Worm (Caenorhabditis elegans): ENCODE data around the gene R08A2.1.

The R08A2.1 gene

DNA sequence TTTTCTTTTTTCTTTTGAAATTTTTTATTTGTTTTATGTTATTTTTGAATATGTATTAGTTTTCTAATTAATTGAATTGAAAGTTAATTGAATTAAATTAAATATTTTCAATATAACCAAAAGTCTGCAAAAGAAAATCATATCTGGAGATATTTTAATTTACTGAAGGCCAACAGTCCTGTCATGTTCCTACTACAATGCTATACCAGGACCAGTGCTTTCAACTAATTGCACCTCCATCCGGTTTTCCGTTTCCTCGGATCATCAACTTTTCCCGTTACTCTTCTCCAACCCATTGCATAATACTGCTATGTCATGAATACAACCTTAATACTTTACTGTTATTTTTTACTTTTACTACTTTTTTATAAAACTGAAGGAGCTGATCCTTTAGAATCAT is 7.1 kb downstream of the R08A2.1 start, which contains the start of gene R08A2.5:
R08A2.5 (plus strand) TSS at position 301 of the 400 bp plus-strand sequence.
- TF ChIP-seq unc-62 (GFP tag; optimal IDR thresholded peaks at IDR 0.05): no peak

ce11 chrV:14711077-14711476 is 8.3 kb downstream of the R08A2.1 start, which contains the start of gene ssp-33:
ssp-33 (plus strand) TSS chrV:14711377.
- no peak for TF ChIP-seq unc-62 (GFP tag; optimal IDR thresholded peaks at IDR 0.05)

- no peak for TF ChIP-seq unc-62 (GFP tag; optimal IDR thresholded peaks at IDR 0.05)
Observed at ce11 chrV:14707958-14708357, 11.4 kb downstream of the R08A2.1 start, which contains the start of gene R08A2.9. R08A2.9 (plus strand) TSS chrV:14708258.

ce11 chrV:14698666-14699065 is 20.7 kb downstream of the R08A2.1 start, which contains the start of gene set-5:
set-5 (plus strand) TSS chrV:14698966.
- TF ChIP-seq unc-62 (GFP tag; optimal IDR thresholded peaks at IDR 0.05): no peak

DNA sequence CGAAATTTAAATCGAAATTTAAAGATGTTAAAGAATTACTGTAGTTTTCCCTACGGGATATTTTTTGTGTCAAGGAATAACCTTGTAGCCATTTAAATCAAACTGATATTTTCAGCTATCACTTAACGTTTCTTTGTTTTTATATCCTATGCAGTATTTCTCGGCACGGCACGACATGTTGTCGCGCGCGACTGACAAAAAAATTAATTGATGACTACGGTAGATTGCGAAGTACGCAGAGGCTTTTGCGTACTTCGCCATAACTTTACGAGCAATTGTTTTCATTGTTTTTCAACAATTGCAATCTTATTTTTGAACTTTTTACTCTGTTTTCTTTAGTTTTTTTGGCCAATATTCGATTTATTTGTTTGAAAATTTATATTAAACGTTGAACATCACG is 21.4 kb downstream of the R08A2.1 start:
- no peak for TF ChIP-seq unc-62 (GFP tag; optimal IDR thresholded peaks at IDR 0.05)

DNA sequence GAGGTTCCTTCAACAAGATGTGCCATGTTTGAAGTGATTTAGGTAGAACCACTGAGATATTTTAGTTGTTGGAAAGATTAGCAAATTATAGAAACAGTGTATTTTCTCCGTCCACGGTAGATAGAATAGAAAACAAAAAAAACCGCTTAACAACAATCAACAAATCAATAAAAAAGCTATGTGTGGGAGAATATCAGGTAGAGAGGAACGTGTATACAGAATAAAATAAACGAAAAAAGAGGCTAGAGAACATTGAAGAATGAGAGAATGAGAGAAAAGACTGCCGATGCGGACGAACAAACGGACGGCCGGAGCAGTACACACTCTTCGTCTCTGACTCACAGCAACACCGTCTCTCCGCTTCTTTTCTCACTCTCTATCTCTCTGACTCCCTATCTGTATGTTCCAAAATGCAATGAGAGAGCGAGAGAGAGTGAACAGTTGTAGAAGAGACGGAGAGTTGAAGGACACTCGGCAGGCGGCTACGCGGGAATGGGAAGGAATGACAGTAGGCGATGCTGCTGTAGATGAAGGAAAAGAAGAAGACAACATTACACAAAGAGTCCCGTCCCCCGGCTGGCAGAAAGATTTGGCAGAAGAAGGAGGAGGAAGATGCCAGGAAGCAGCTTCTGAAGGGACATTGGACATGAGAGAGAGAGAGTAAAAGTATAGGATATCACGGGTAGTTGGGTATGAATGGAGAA is 22.6 kb downstream of the R08A2.1 start, which contains the start of gene unc-112:
unc-112 (minus strand) TSS at position 51 of the 704 bp plus-strand sequence.
- no peak for TF ChIP-seq unc-62 (GFP tag; optimal IDR thresholded peaks at IDR 0.05)

- TF ChIP-seq unc-62 (GFP tag; optimal IDR thresholded peaks at IDR 0.05): no peak
Observed at ce11 chrV:14695713-14696112, 23.7 kb downstream of the R08A2.1 start.

DNA sequence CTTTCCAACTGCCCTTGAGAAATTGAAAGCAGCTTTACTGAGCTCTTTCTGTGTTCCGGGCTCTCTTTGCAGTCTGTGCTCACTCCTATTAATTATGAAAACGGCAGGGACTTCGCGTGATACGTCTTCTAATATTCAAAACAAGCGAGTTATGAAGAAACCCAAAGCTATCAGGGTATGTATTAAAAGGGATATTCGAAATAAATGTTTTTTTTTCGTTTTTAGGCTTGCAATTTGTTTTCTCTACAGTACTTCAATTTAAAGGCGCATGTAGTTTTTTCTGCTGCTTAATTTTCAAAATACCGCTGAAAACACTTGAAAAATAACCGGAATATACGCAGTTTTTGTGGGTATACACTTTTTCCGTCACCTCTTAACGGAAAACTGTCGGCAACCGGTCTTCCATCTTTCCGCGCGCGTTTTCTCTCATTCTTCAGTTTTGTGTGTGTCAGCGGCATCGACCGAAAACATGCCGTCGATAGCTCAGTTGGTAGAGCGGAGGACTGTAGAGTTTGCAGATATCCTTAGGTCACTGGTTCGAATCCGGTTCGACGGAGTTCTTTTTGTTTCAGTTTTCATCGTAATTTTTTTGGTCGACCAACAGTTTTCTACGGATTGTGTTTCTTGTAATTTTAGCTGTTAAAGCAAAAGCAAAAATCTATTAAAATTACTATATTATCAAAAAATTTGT is 30.2 kb downstream of the R08A2.1 start, which contains the start of gene gasr-8:
gasr-8 (plus strand) TSS at position 51 of the 691 bp plus-strand sequence.
- TF ChIP-seq unc-62 (GFP tag; optimal IDR thresholded peaks at IDR 0.05): no peak

DNA sequence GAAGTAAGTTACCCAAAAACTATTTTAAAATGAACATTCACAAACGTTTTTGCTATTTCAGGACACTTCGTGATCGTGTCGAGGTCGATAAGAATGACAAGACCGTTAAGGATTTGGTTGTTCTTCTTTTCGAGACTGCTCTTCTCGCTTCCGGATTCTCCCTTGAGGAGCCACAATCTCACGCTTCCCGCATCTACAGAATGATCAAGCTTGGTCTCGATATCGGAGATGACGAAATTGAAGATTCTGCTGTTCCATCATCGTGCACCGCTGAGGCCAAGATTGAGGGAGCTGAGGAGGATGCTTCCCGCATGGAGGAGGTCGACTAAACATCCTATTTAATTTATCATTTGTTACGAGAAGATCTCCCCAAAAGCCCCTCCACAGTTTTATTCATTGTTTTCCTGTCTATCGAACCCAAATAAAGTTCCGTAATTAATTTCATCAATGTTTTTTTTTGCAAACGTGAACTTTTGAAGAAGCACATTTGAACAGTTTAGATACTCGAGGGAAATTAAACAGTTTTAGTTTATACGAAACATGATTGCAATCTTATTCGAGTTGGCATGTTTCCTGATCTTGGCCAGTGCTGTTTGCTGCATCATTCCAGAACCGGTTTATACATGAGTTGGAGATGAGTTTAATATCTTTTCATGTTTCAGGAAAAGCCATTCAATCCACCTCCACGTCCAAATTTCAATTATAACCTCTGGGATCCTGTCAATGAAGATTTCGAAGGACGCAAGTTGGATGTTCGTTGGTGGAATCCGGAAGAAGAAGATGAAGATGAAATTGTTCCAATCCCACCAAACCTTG is 31.1 kb downstream of the R08A2.1 start, which contains the start of gene C47E8.11:
C47E8.11 (plus strand) TSS at position 520 of the 816 bp plus-strand sequence.
- no peak for TF ChIP-seq unc-62 (GFP tag; optimal IDR thresholded peaks at IDR 0.05)

DNA sequence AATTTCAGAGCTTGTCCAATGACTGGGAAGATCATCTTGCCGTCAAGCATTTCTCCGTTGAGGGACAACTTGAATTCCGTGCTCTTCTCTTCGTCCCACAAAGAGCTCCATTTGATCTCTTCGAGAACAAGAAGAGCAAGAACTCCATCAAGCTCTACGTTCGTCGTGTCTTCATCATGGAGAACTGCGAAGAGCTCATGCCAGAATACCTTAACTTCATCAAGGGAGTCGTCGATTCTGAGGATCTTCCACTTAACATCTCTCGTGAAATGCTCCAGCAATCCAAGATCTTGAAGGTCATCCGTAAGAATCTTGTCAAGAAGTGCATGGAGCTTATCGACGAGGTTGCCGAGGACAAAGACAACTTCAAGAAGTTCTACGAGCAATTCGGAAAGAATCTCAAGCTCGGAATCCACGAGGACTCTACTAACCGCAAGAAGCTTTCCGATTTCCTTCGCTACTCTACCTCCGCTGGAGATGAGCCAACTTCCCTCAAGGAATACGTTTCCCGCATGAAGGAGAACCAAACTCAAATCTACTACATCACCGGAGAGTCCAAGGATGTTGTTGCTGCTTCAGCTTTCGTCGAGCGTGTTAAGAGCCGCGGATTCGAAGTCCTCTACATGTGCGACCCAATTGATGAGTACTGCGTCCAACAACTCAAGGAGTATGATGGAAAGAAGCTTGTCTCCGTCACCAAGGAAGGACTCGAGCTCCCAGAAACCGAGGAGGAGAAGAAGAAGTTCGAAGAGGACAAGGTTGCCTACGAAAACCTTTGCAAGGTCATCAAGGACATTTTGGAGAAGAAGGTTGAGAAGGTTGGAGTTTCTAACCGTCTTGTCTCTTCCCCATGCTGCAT is 32.1 kb downstream of the R08A2.1 start:
- no peak for TF ChIP-seq unc-62 (GFP tag; optimal IDR thresholded peaks at IDR 0.05)

DNA sequence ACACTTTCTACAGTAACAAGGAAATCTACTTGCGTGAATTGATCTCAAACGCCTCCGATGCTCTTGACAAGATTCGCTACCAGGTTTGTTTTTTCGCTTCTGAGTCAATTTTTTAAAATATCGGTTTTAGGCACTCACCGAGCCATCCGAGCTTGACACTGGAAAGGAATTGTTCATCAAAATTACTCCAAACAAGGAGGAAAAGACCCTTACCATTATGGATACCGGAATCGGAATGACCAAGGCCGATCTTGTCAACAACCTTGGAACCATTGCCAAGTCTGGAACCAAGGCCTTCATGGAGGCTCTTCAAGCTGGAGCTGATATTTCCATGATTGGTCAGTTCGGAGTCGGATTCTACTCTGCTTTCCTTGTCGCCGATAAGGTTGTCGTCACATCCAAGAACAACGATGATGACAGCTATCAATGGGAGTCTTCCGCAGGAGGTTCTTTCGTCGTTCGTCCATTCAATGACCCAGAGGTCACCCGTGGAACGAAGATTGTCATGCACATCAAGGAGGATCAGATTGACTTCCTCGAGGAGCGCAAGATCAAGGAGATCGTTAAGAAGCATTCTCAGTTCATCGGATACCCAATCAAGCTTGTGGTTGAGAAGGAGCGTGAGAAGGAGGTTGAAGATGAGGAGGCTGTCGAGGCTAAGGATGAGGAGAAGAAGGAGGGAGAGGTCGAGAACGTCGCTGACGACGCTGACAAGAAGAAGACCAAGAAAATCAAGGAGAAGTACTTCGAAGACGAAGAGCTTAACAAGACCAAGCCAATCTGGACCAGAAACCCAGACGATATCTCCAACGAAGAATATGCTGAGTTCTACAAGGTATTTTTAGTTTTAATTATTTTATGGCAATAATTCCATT is 32.9 kb downstream of the R08A2.1 start:
- TF ChIP-seq unc-62 (GFP tag; optimal IDR thresholded peaks at IDR 0.05): no peak

DNA sequence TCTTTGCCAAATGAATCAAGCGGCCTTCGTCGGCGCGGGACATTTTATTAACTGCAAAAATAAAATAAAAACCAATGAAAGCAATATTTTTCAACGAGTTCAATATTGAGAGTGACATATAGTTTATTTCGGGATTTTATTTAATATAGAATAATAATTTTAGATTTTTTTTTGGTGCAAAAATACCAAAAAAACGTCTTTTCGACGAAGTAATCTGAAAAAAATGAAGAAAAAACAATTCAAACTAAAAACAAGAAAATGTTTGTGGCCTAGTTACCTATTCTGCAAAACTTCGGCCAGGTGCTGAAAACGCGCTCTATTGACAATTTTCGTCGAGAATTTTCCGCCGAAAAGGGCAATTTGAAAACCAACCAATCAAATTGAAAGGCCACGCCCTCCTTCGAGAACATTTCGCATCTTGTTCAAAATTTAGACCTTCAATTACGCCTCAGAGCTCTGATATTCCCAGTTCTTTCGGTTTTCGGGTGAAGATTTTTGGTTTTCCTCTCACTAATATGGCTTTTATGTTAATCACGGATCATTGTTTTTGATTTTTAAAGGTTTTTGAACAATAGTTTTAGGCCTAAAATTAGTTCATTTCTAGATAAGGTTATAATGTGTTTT is 33.8 kb downstream of the R08A2.1 start, which contains the start of gene C47E8.4:
C47E8.4 (minus strand) TSS at position 51 of the 624 bp plus-strand sequence.
- TF ChIP-seq unc-62 (GFP tag; optimal IDR thresholded peaks at IDR 0.05): no peak
